Worm (Caenorhabditis elegans) whole organism, young adult: ENCODE results near the gene F42A6.2.

Experiments used
- C06A6.2 ChIP-seq: fragments of 200-800 bp; sonication (Bioruptor generic); conservative IDR thresholded peaks from 2 replicates; pipeline ENCODE4 v1.3.6; 2022; ENCODE audit warnings: missing genetic modification characterization, missing compliant biosample characterization
- F22D6.2 ChIP-seq: sonication (generic microtip); optimal IDR thresholded peaks from 2 replicates; lab custom pipeline; 2016; ENCODE audit warnings: mild to moderate bottlenecking, missing genetic modification characterization, missing compliant biosample characterization
- F23B12.7 ChIP-seq: sonication (generic microtip); optimal IDR thresholded peaks from 2 replicates; lab custom pipeline; 2017; ENCODE audit warnings: missing genetic modification characterization, mild to moderate bottlenecking, missing compliant biosample characterization, antibody characterized with exemption, moderate library complexity; ENCODE audit not compliant: insufficient read depth
- F33H1.4 ChIP-seq: fragments of 200-800 bp; sonication (Bioruptor generic); IDR thresholded peaks from 2 replicates; pipeline ENCODE4 v1.3.6; 2022; ENCODE audit warnings: missing genetic modification reagents, missing genetic modification characterization, missing compliant biosample characterization
- F37B4.10 ChIP-seq: fragments of 200-800 bp; sonication (Bioruptor generic); IDR thresholded peaks from 2 replicates; pipeline ENCODE4 v1.3.6; 2022; ENCODE audit warnings: missing genetic modification characterization, missing compliant biosample characterization
- F57C9.4 ChIP-seq: sonication (generic microtip); optimal IDR thresholded peaks from 2 replicates; lab custom pipeline; 2017; ENCODE audit warnings: mild to moderate bottlenecking, missing genetic modification characterization, missing compliant biosample characterization
- T26A5.8 ChIP-seq: sonication (generic microtip); optimal IDR thresholded peaks from 2 replicates; lab custom pipeline; 2016; ENCODE audit warnings: missing genetic modification characterization, missing compliant biosample characterization
- Y56A3A.18 ChIP-seq: fragments of 200-800 bp; sonication (Bioruptor generic); IDR thresholded peaks from 2 replicates; pipeline ENCODE4 v1.3.6; 2022; ENCODE audit warnings: missing genetic modification reagents, missing genetic modification characterization, missing compliant biosample characterization
- Y95B8A.8 ChIP-seq: fragments of 200-800 bp; sonication (Bioruptor generic); IDR thresholded peaks from 2 replicates; pipeline ENCODE4 v1.3.6; 2022; ENCODE audit warnings: missing genetic modification reagents, missing genetic modification characterization, missing compliant biosample characterization
- ama-1 ChIP-seq, 3 experiments: fragments of 150-350 bp in 1 of 3; sonication (generic microtip) in 2 of 3; optimal IDR thresholded peaks; 2 replicates each; lab custom pipeline; 2014 to 2018; ENCODE audit warnings: missing biosample characterization in 2 of 3, missing genetic modification characterization in 2 of 3, missing genetic modification reagents in 2 of 3
- attf-5 ChIP-seq: fragments of 200-800 bp; sonication (Bioruptor generic); optimal IDR thresholded peaks from 2 replicates; lab custom pipeline; 2018; ENCODE audit warnings: mild to moderate bottlenecking, missing genetic modification characterization, missing compliant biosample characterization
- ceh-100 ChIP-seq: fragments of 200-800 bp; sonication (Bioruptor generic); IDR thresholded peaks from 2 replicates; pipeline ENCODE4 v1.3.6; 2022; ENCODE audit warnings: missing genetic modification reagents, missing genetic modification characterization, missing compliant biosample characterization
- ceh-40 ChIP-seq: fragments of 200-800 bp; sonication (Bioruptor generic); IDR thresholded peaks from 2 replicates; pipeline ENCODE4 v1.3.6; 2022; ENCODE audit warnings: missing genetic modification characterization, missing compliant biosample characterization
- ceh-58 ChIP-seq: fragments of 200-800 bp; sonication (Bioruptor generic); IDR thresholded peaks from 2 replicates; pipeline ENCODE4 v1.3.6; 2022; ENCODE audit warnings: missing genetic modification characterization, missing compliant biosample characterization
- die-1 ChIP-seq: sonication (generic microtip); optimal IDR thresholded peaks from 2 replicates; lab custom pipeline; 2016; ENCODE audit warnings: missing genotype, mild to moderate bottlenecking, missing genetic modification characterization, missing compliant biosample characterization
- dox-1 ChIP-seq: fragments of 200-800 bp; sonication (Bioruptor generic); IDR thresholded peaks from 2 replicates; pipeline ENCODE4 v1.3.6; 2022; ENCODE audit warnings: missing genetic modification reagents, missing genetic modification characterization, missing compliant biosample characterization
- dpl-1 ChIP-seq: fragments of 150-350 bp; optimal IDR thresholded peaks from 2 replicates; lab custom pipeline; 2014; ENCODE audit warnings: missing biosample characterization, missing genetic modification reagents, missing genetic modification characterization
- efl-1 ChIP-seq: fragments of 150-350 bp; optimal IDR thresholded peaks from 2 replicates; lab custom pipeline; 2014; ENCODE audit warnings: missing biosample characterization, missing genetic modification reagents, missing genetic modification characterization
- egl-18 ChIP-seq: fragments of 200-800 bp; sonication (Bioruptor generic); IDR thresholded peaks from 2 replicates; pipeline ENCODE4 v1.3.6; 2022; ENCODE audit warnings: missing genetic modification reagents, missing genetic modification characterization, missing compliant biosample characterization
- egrh-3 ChIP-seq: fragments of 200-800 bp; sonication (Bioruptor generic); IDR thresholded peaks from 2 replicates; pipeline ENCODE4 v1.3.6; 2022; ENCODE audit warnings: missing genetic modification reagents, missing genetic modification characterization, missing compliant biosample characterization
- ekl-4 ChIP-seq: fragments of 200-800 bp; sonication (Bioruptor generic); IDR thresholded peaks from 2 replicates; pipeline ENCODE4 v1.3.6; 2022; ENCODE audit warnings: missing genetic modification reagents, missing genetic modification characterization, missing compliant biosample characterization
- hmg-1.2 ChIP-seq: fragments of 200-800 bp; sonication (Bioruptor generic); IDR thresholded peaks from 2 replicates; pipeline ENCODE4 v1.3.6; 2022; ENCODE audit warnings: missing genetic modification reagents, missing genetic modification characterization, missing compliant biosample characterization
- lin-26 ChIP-seq: fragments of 200-800 bp; sonication (Bioruptor generic); IDR thresholded peaks from 2 replicates; pipeline ENCODE4 v1.3.6; 2022; ENCODE audit warnings: missing genetic modification reagents, missing genetic modification characterization, missing compliant biosample characterization
- lin-35 ChIP-seq, 3 experiments: fragments of 150-350 bp in 2 of 3; sonication (generic microtip) in 1 of 3; optimal IDR thresholded peaks; 2 replicates each; lab custom pipeline; 2014 to 2018; ENCODE audit warnings: missing biosample characterization in 3 of 3, missing genetic modification characterization in 3 of 3, missing genetic modification reagents in 3 of 3
- lin-54 ChIP-seq: fragments of 200-800 bp; sonication (Bioruptor generic); optimal IDR thresholded peaks from 2 replicates; lab custom pipeline; 2018; ENCODE audit warnings: mild to moderate bottlenecking, missing genetic modification characterization, missing compliant biosample characterization
- lsl-1 ChIP-seq: fragments of 200-800 bp; sonication (Bioruptor generic); optimal IDR thresholded peaks from 2 replicates; lab custom pipeline; 2018; ENCODE audit warnings: mild to moderate bottlenecking, missing genetic modification characterization, moderate library complexity, missing compliant biosample characterization
- lsy-27 ChIP-seq: sonication (generic microtip); optimal IDR thresholded peaks from 2 replicates; lab custom pipeline; 2017; ENCODE audit warnings: missing genetic modification characterization, mild to moderate bottlenecking, missing compliant biosample characterization, antibody characterized with exemption, missing genotype, borderline replicate concordance; ENCODE audit not compliant: insufficient read depth
- madf-6 ChIP-seq: fragments of 200-800 bp; sonication (Bioruptor generic); IDR thresholded peaks from 2 replicates; pipeline ENCODE4 v1.3.6; 2022; ENCODE audit warnings: missing genetic modification reagents, missing genetic modification characterization, missing compliant biosample characterization
- madf-8 ChIP-seq: fragments of 200-800 bp; sonication (Bioruptor generic); conservative IDR thresholded peaks from 2 replicates; pipeline ENCODE4 v1.3.6; 2022; ENCODE audit warnings: missing genetic modification reagents, missing genetic modification characterization, missing compliant biosample characterization
- nfya-1 ChIP-seq: sonication (generic microtip); optimal IDR thresholded peaks from 2 replicates; lab custom pipeline; 2017; ENCODE audit warnings: antibody characterized with exemption, missing compliant biosample characterization, missing genetic modification characterization, borderline replicate concordance; ENCODE audit not compliant: insufficient read depth
- pha-4 ChIP-seq: fragments of 150-350 bp; sonication (generic microtip); optimal IDR thresholded peaks from 2 replicates; lab custom pipeline; 2014; ENCODE audit warnings: missing biosample characterization, missing genetic modification reagents, missing genetic modification characterization
- sdz-38 ChIP-seq: sonication (generic microtip); optimal IDR thresholded peaks from 2 replicates; lab custom pipeline; 2016; ENCODE audit warnings: missing genotype, missing genetic modification characterization, missing compliant biosample characterization
- sea-2 ChIP-seq: fragments of 200-800 bp; sonication (Bioruptor generic); IDR thresholded peaks from 2 replicates; pipeline ENCODE4 v1.3.6; 2022; ENCODE audit warnings: missing genetic modification characterization, missing compliant biosample characterization
- snpc-1.1 ChIP-seq: sonication (generic microtip); optimal IDR thresholded peaks from 2 replicates; lab custom pipeline; 2017; ENCODE audit warnings: missing genetic modification characterization, mild to moderate bottlenecking, missing compliant biosample characterization, antibody characterized with exemption, moderate library complexity, missing genotype, missing genetic modification reagents; ENCODE audit not compliant: insufficient read depth
- somi-1 ChIP-seq: fragments of 200-800 bp; sonication (Bioruptor generic); optimal IDR thresholded peaks from 2 replicates; lab custom pipeline; 2018; ENCODE audit warnings: mild to moderate bottlenecking, missing genetic modification characterization, missing compliant biosample characterization
- sptf-2 ChIP-seq: fragments of 200-800 bp; sonication (Bioruptor generic); optimal IDR thresholded peaks from 2 replicates; lab custom pipeline; 2018; ENCODE audit warnings: mild to moderate bottlenecking, missing genetic modification characterization, missing compliant biosample characterization
- xnd-1 ChIP-seq: sonication (generic microtip); optimal IDR thresholded peaks from 2 replicates; lab custom pipeline; 2016; ENCODE audit warnings: missing genotype, missing genetic modification reagents, missing genetic modification characterization, missing compliant biosample characterization
- zfh-2 ChIP-seq: fragments of 200-800 bp; sonication (Bioruptor generic); conservative IDR thresholded peaks from 2 replicates; pipeline ENCODE4 v1.3.6; 2022; ENCODE audit warnings: missing genetic modification reagents, missing genetic modification characterization, missing compliant biosample characterization
- ztf-22 ChIP-seq: fragments of 200-800 bp; sonication (Bioruptor generic); optimal IDR thresholded peaks from 2 replicates; lab custom pipeline; 2018; ENCODE audit warnings: mild to moderate bottlenecking, missing genetic modification characterization, moderate library complexity, missing compliant biosample characterization
- ztf-25 ChIP-seq: fragments of 200-800 bp; sonication (Bioruptor generic); IDR thresholded peaks from 2 replicates; pipeline ENCODE4 v1.3.6; 2022; ENCODE audit warnings: missing genetic modification reagents, missing genetic modification characterization, missing compliant biosample characterization
- ztf-28 ChIP-seq: fragments of 200-800 bp; sonication (Bioruptor generic); IDR thresholded peaks from 2 replicates; pipeline ENCODE4 v1.3.6; 2022; ENCODE audit warnings: missing genetic modification reagents, missing genetic modification characterization, missing compliant biosample characterization

Gene F42A6.2

DNA sequence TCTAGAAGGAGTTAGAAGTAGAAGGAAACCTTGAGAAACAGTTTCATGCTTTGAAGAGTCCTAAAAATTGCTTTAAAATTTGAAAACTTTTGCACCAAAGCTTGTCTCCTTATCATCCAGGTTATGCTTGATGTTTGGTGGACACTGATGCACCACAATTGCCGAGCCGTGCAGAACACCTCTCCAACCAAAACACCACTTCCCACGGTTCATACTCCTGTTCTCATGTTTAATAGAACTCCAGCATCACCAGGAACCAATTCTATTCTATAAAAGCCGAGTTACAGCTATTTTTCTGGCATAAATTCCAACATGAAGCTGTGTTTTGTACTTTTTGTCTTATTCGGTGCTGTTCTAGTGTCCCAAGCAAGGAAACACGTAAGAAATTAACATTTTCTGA, at the start of gene F42A6.2:
F42A6.2 (plus strand) TSS at position 301 of the 400 bp plus-strand sequence.
- TF ChIP-seq nfya-1 (tag; lab: Kevin White, UChicago) (no peak), madf-6 (no peak), ama-1 (optimal IDR thresholded peaks at IDR 0.05; lab: Kevin White, UChicago) (no peak), ama-1 (GFP tag; optimal IDR thresholded peaks at IDR 0.05; lab: Kevin White, UChicago) (no peak)

DNA sequence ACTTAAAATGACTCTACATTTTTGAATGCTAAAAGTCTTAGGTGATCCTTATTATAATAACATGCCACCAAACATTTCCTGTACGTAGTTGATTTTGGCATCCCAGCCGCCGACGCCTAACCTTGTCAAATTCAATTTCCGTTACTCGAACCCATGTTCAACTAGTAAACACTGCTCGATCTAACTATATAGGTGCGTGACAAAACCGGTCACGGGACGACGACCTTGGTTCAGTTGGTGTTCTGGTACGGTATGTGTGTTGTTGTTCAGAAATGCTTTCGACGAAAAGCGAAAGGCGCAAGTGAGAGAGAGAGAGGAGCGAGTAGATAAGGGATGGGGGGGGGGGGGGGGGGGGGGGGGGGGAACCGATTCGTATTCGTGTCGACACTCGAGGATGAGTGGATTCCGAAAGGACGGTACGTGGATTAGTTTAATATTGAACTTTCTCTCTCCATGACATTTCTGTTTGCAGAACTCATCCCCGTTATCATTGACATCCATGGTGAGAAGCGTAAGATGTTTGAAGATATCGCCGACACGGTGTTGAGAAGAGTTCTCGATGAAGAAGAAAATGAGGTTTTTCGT, 49.2 kb upstream of the F42A6.2 start, which contains the start of gene W08E12.8:
W08E12.8 (plus strand) TSS at position 395 of the 585 bp plus-strand sequence.
- peak; percentile 72; the same call in 1 of the 2 replicates for TF ChIP-seq zfh-2 (GFP tag; lab: Robert Waterston, UW)
- TF ChIP-seq egrh-3 (GFP tag; lab: Robert Waterston, UW), result peak; percentile 78; the same call in 1 of the 2 replicates
- no peak for TF ChIP-seq efl-1 (GFP tag; lab: Kevin White, UChicago)
- TF ChIP-seq ceh-58, result no peak

DNA sequence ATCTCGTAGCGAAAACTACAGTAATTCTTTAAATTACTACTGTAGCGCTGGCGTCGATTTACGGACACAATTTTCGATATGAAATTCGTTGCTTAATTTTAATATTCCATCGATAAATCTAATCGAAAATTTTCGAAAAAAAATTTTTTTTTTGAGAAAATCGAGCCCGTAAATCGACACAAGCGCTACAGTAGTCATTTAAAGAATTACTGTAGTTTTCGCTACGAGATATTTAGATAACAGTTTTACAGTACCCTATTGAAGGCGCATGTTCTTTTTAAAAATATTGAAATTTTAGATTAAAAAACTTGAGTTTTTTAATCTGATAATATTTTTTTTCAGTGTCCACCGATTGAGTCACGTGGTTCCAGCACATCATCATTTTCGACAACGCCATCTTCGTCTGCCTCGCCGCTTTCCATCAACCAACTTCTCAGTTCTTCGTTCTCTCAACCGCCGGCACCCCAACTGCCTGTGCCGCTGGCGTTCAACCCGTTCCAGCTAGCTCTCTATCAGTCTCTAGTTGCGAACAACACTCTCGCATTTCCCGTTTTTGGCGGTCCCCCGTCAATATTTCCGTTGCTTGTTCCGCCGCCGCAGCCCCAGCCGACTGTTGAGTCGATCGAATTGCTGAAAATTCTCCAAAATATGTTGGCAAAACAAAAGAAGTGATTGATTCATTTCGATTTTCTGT, 47.3 kb upstream of the F42A6.2 start:
- TF ChIP-seq dox-1 (GFP tag; lab: Robert Waterston, UW) (no peak), lin-54 (no peak), ceh-100 (no peak), efl-1 (GFP tag; lab: Kevin White, UChicago) (no peak), F22D6.2 (tag; lab: Kevin White, UChicago) (no peak), T26A5.8 (tag; lab: Kevin White, UChicago) (no peak), madf-6 (peak; percentile 50; the same call in 1 of the 2 replicates), attf-5 (GFP tag; lab: Kevin White, UChicago) (no peak), sdz-38 (tag; lab: Kevin White, UChicago) (no peak), lsy-27 (tag; lab: Kevin White, UChicago) (no peak), madf-8 (GFP tag; lab: Robert Waterston, UW) (no peak), sea-2 (GFP tag; lab: Robert Waterston, UW) (no peak), lsl-1 (GFP tag; lab: Kevin White, UChicago) (peak; percentile 86), F33H1.4 (GFP tag; lab: Robert Waterston, UW) (peak; percentile 61), lin-26 (GFP tag; lab: Robert Waterston, UW) (0 out of 2 replicates have a peak, but pooled peaks have one; percentile 56), ceh-40 (GFP tag; lab: Robert Waterston, UW) (no peak), F23B12.7 (no peak), egl-18 (GFP tag; lab: Robert Waterston, UW) (no peak), ama-1 (optimal IDR thresholded peaks at IDR 0.05; lab: Kevin White, UChicago) (no peak), ama-1 (GFP tag; optimal IDR thresholded peaks at IDR 0.05; lab: Kevin White, UChicago) (no peak), sptf-2 (no peak), die-1 (tag; lab: Kevin White, UChicago) (no peak), ceh-58 (no peak), somi-1 (GFP tag; lab: Kevin White, UChicago) (no peak), dpl-1 (no peak), Y95B8A.8 (no peak), pha-4 (no peak), ztf-28 (GFP tag; lab: Robert Waterston, UW) (no peak), ekl-4 (GFP tag; lab: Robert Waterston, UW) (peak; percentile 40; the same call in 1 of the 2 replicates), ztf-22 (GFP tag; lab: Kevin White, UChicago) (no peak), xnd-1 (tag; lab: Kevin White, UChicago) (peak; percentile 8), lin-35 (GFP tag; optimal IDR thresholded peaks at IDR 0.05; lab: Kevin White, UChicago) (no peak), C06A6.2 (GFP tag; lab: Robert Waterston, UW) (no peak), ztf-25 (GFP tag; lab: Robert Waterston, UW) (no peak), hmg-1.2 (GFP tag; lab: Robert Waterston, UW) (no peak), F57C9.4 (tag; lab: Kevin White, UChicago) (no peak), F37B4.10 (GFP tag; lab: Robert Waterston, UW) (no peak), snpc-1.1 (tag; lab: Kevin White, UChicago) (no peak), zfh-2 (GFP tag; lab: Robert Waterston, UW) (peak; percentile 61; the same call in 1 of the 2 replicates), Y56A3A.18 (no peak)
